Worm (Caenorhabditis elegans) whole organism, L4 larva: ENCODE data around the gene F52H2.3.

Experiments used
- F10B5.3 ChIP-seq: sonication (generic microtip); optimal IDR thresholded peaks from 2 replicates; lab custom pipeline; 2016; ENCODE audit warnings: mild to moderate bottlenecking, missing genetic modification characterization, missing compliant biosample characterization
- fkh-10 ChIP-seq: fragments of 150-350 bp; optimal IDR thresholded peaks from 2 replicates; lab custom pipeline; 2014; ENCODE audit warnings: missing biosample characterization, missing genetic modification reagents, missing genetic modification characterization
- unc-39 ChIP-seq: sonication (generic microtip); optimal IDR thresholded peaks from 2 replicates; lab custom pipeline; 2017; ENCODE audit warnings: missing biosample characterization, missing genetic modification characterization
- unc-62 ChIP-seq, 3 experiments: fragments of 150-350 bp in 1 of 3; sonication (generic microtip); optimal IDR thresholded peaks in 2 of 3; peaks in 1 of 3; 1 replicate in 1 of 3; 2 replicates in 2 of 3; lab custom pipeline; 2014 to 2017; ENCODE audit warnings: missing biosample characterization in 3 of 3, missing genetic modification characterization in 3 of 3, missing genetic modification reagents in 3 of 3, missing genotype in 1 of 3
- ztf-11 ChIP-seq: fragments of 150-350 bp; optimal IDR thresholded peaks from 2 replicates; lab custom pipeline; 2014; ENCODE audit warnings: missing biosample characterization, missing genetic modification characterization

DNA sequence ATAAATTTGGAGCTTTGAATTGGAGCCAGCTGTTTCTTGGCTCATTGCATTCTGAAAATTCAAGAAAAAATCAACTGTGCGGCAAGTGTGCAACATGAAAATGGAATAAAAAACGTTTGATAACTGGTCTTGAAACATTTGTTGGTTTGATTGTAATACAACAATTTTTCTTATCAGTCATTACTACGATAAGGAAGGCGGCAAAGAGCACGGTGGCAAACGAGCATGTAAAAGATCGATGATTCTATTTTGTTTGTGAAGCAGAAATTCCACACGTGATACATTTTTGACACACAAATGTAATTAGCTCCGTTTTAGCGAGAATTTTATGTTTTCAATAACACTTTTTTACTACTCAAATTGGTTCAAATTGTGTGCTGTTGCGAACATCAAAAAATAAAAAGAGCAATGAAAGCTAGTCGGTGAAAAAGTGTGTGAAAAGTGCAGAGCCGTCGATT is 39.7 kb upstream of the F52H2.3 start, which contains the start of gene H01M10.1:
- TF ChIP-seq fkh-10 (no peak), unc-62 (GFP tag; optimal IDR thresholded peaks at IDR 0.05 in 1 of 2; lab: Kevin White, UChicago) (no peak), unc-62 (tag; optimal IDR thresholded peaks at IDR 0.05; lab: Kevin White, UChicago) (no peak), ztf-11 (tag; lab: Kevin White, UChicago) (no peak), unc-39 (tag; lab: Kevin White, UChicago) (no peak), F10B5.3 (tag; lab: Kevin White, UChicago) (no peak)
